Fruit fly (Drosophila melanogaster): Measurements from ENCODE around the gene CG12522.

The CG12522 gene

DNA sequence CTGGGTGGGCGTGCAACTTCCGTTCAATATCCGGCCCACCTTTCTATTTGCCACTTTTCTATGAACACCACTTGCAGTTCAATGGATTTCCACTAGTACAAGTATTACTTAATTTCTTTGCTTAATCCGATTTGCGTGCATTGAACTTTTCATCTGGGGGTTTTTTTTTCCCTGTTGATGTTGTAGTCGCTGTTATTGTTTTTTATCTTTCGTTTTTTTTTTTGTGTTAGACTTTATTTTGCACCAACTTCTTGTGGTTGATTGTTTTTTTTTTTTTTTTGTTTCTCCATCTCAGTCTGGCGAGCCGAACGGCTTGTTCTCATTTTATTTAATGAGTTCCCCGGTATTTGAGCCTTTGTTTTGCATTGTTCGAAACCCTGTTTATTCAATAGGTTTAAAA lies 28.3 kb downstream of the CG12522 start:
- TF ChIP-seq Dfd (GFP tag; optimal IDR thresholded peaks at IDR 0.05) (no peak), usp (GFP tag; optimal IDR thresholded peaks at IDR 0.05) (no peak), Mio (GFP tag; optimal IDR thresholded peaks at IDR 0.05) (no peak), GATAd (GFP tag; optimal IDR thresholded peaks at IDR 0.05) (no peak), HLH106 (tag; optimal IDR thresholded peaks at IDR 0.05) (no peak), Vsx2 (GFP tag; optimal IDR thresholded peaks at IDR 0.05; ENCODE audit: partially characterized antibody) (no peak), lola (GFP tag; optimal IDR thresholded peaks at IDR 0.05) (no peak), Abd-B (GFP tag; optimal IDR thresholded peaks at IDR 0.05) (no peak), Hr83 (GFP tag; optimal IDR thresholded peaks at IDR 0.05; ENCODE audit: poor library complexity, severe bottlenecking) (no peak), sage (GFP tag; optimal IDR thresholded peaks at IDR 0.05) (no peak), psq (GFP tag; optimal IDR thresholded peaks at IDR 0.05) (no peak), pan (optimal IDR thresholded peaks at IDR 0.05) (no peak), N (GFP tag; optimal IDR thresholded peaks at IDR 0.05) (no peak), OdsH (GFP tag; optimal IDR thresholded peaks at IDR 0.05) (no peak), Hr78 (GFP tag; optimal IDR thresholded peaks at IDR 0.05) (no peak), Sp1 (GFP tag; optimal IDR thresholded peaks at IDR 0.05) (no peak), Jra (GFP tag; optimal IDR thresholded peaks at IDR 0.05) (no peak), rgr (GFP tag; optimal IDR thresholded peaks at IDR 0.05) (no peak), Dif (GFP tag; optimal IDR thresholded peaks at IDR 0.05; ENCODE audit: partially characterized antibody) (no peak), Rel (GFP tag; optimal IDR thresholded peaks at IDR 0.05) (no peak), Rel (tag; optimal IDR thresholded peaks at IDR 0.05) (no peak)

DNA sequence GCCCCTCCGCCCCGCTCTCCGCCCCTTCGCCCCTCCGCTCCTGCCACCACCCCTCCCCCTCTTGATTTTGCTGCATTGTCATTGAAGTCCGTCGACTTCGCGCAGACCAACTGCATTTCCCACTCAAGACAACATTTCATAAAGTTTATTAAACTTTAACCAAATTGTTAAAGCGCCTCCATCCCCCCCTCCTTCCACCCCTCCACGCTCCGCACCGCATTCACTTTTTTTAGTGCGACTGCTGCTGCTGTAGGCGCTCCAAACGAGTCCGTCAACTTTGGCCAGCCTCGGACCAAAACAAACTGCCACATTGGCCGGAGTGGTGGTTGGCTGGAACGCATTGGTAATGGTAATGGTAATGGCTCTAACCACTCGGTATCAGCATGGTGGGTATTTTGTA lies 30.8 kb downstream of the CG12522 start:
- TF ChIP-seq woc (GFP tag; optimal IDR thresholded peaks at IDR 0.05) (no peak), dsf (GFP tag; optimal IDR thresholded peaks at IDR 0.05; ENCODE audit: borderline replicate concordance) (no peak), CrebA (GFP tag; optimal IDR thresholded peaks at IDR 0.05; ENCODE audit: borderline replicate concordance) (no peak), Dif (GFP tag; optimal IDR thresholded peaks at IDR 0.05; ENCODE audit: partially characterized antibody) (no peak), tai (GFP tag; optimal IDR thresholded peaks at IDR 0.05) (no peak), OdsH (GFP tag; optimal IDR thresholded peaks at IDR 0.05) (no peak), HLH106 (tag; optimal IDR thresholded peaks at IDR 0.05) (no peak), Mio (GFP tag; optimal IDR thresholded peaks at IDR 0.05) (no peak), lola (GFP tag; optimal IDR thresholded peaks at IDR 0.05) (no peak), fru (GFP tag; optimal IDR thresholded peaks at IDR 0.05) (no peak), rgr (GFP tag; optimal IDR thresholded peaks at IDR 0.05) (no peak), N (GFP tag; optimal IDR thresholded peaks at IDR 0.05) (no peak)

DNA sequence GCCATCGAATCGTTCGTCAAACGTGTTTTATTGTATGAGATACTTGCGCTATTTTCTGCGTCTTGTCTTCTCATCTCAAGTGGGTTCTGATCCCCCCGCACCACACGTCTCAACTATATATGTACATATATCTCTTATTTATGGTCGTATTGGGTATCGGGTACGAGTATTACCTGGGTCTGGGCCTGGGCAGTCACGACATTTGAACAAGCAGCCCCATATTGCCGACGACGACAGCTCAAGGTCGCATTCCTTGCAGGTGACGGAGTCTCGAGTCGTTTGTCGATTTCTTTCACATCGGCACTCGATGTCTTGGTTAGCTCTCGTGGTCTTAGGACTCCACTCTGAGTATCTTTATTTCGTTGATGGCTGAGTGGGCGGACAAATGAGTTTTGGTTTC lies 37.0 kb downstream of the CG12522 start:
- no peak for TF ChIP-seq sage (GFP tag; optimal IDR thresholded peaks at IDR 0.05)
- no peak for TF ChIP-seq rgr (GFP tag; optimal IDR thresholded peaks at IDR 0.05)
- TF ChIP-seq dmrt93B (GFP tag; optimal IDR thresholded peaks at IDR 0.05) = no peak
- no peak for TF ChIP-seq Jra (GFP tag; optimal IDR thresholded peaks at IDR 0.05)
- no peak for TF ChIP-seq Hr83 (GFP tag; optimal IDR thresholded peaks at IDR 0.05; ENCODE audit: poor library complexity, severe bottlenecking)
- TF ChIP-seq HLH106 (tag; optimal IDR thresholded peaks at IDR 0.05) = no peak
- TF ChIP-seq Mio (GFP tag; optimal IDR thresholded peaks at IDR 0.05) = no peak
- no peak for TF ChIP-seq lola (GFP tag; optimal IDR thresholded peaks at IDR 0.05)
- no peak for TF ChIP-seq ey (GFP tag; optimal IDR thresholded peaks at IDR 0.05)
- TF ChIP-seq brk (GFP tag; optimal IDR thresholded peaks at IDR 0.05) = no peak
- no peak for TF ChIP-seq foxo (GFP tag; optimal IDR thresholded peaks at IDR 0.05)

DNA sequence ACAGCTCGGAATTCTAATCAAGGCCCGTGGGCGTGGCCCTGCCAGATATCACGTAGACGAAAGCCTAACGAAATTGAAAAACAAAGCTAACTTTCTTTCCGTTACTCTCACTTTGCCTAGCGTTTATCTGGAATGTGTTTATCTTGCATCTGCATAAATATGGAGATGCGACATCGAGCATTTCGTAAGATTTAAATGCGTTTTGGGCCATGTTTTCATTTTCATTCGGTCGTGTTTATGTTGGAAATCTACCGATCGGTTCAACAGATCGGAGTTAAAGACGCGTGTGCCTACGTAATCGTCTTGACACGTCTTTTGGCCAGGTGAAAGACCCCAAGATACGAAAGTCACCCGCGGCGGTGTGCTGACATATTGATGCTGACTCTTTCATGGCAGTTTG lies 39.6 kb downstream of the CG12522 start:
- TF ChIP-seq lola (GFP tag; optimal IDR thresholded peaks at IDR 0.05) (no peak), Sp1 (GFP tag; optimal IDR thresholded peaks at IDR 0.05) (no peak), Dfd (GFP tag; optimal IDR thresholded peaks at IDR 0.05) (no peak), h (GFP tag; optimal IDR thresholded peaks at IDR 0.05) (no peak), sage (GFP tag; optimal IDR thresholded peaks at IDR 0.05) (no peak)

DNA sequence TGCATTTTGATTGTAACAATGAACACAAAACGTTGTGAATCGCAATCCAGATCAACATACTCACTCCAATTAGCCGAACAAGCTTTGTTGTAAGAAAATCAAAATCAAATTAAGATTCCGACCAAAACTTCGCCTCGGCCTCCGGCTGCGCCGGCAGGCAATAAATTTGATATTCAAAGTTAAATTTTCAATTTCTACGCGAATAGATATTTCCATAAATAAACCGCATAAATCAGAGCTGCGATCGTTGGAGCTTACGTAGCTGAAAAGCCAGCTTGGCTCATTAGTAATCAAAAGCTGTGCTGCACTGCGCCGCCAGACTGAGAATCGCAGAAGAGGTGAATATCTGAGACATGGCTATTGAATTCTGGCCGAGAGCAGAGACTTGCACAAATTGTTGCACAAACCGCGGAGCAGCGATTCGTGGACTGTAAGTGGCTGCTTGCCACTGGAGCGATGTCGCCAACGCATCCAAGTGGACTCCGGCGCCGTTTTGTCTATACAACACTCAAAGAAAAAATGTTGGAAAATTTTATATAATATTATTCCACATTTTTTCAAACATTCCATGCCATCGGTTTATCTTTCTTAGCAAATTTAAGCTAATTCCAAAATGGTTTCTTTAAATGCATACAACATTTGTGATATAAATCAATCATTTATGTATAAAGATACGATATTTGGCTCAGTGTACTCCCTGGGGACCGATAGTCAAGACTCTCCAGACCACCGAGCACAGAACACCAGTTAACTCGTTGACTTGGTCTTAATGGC lies 40.6 kb downstream of the CG12522 start:
- TF ChIP-seq rgr (GFP tag; optimal IDR thresholded peaks at IDR 0.05) = no peak
- no peak for TF ChIP-seq h (GFP tag; optimal IDR thresholded peaks at IDR 0.05)
- TF ChIP-seq Dif (GFP tag; optimal IDR thresholded peaks at IDR 0.05; ENCODE audit: partially characterized antibody) = no peak
- no peak for TF ChIP-seq HLH106 (tag; optimal IDR thresholded peaks at IDR 0.05)
- no peak for TF ChIP-seq GATAd (GFP tag; optimal IDR thresholded peaks at IDR 0.05)
- no peak for TF ChIP-seq usp (GFP tag; optimal IDR thresholded peaks at IDR 0.05)
- TF ChIP-seq fru (GFP tag; optimal IDR thresholded peaks at IDR 0.05) = no peak
- no peak for TF ChIP-seq sage (GFP tag; optimal IDR thresholded peaks at IDR 0.05)
- no peak for TF ChIP-seq foxo (GFP tag; optimal IDR thresholded peaks at IDR 0.05)
- no peak for TF ChIP-seq ey (GFP tag; optimal IDR thresholded peaks at IDR 0.05)
- no peak for TF ChIP-seq dmrt93B (GFP tag; optimal IDR thresholded peaks at IDR 0.05)
- TF ChIP-seq Hr83 (GFP tag; optimal IDR thresholded peaks at IDR 0.05; ENCODE audit: poor library complexity, severe bottlenecking) = no peak
- no peak for TF ChIP-seq CG32264 (GFP tag; optimal IDR thresholded peaks at IDR 0.05)
- no peak for TF ChIP-seq jim (GFP tag; optimal IDR thresholded peaks at IDR 0.05)
- no peak for TF ChIP-seq Sp1 (GFP tag; optimal IDR thresholded peaks at IDR 0.05)

Data from whole organism, wandering third instar larva.